Worm (Caenorhabditis elegans) whole organism, late embryonic: ENCODE results near the gene C35A5.5.

ENCODE experiments used
- ceh-2 ChIP-seq: sonication (generic microtip); optimal IDR thresholded peaks from 2 replicates; lab custom pipeline; 2016; ENCODE audit warnings: missing genotype, missing genetic modification characterization, missing compliant biosample characterization
- ceh-24 ChIP-seq: sonication (generic microtip); optimal IDR thresholded peaks from 2 replicates; lab custom pipeline; 2016; ENCODE audit warnings: mild to moderate bottlenecking, missing genetic modification characterization, missing compliant biosample characterization
- nfya-1 ChIP-seq: sonication (generic microtip); optimal IDR thresholded peaks from 2 replicates; lab custom pipeline; 2017; ENCODE audit warnings: missing genetic modification characterization, mild to moderate bottlenecking, missing compliant biosample characterization, antibody characterized with exemption, moderate library complexity
- nhr-11 ChIP-seq: fragments of 150-350 bp; optimal IDR thresholded peaks from 2 replicates; lab custom pipeline; 2014; ENCODE audit warnings: missing biosample characterization, missing genetic modification characterization

- TF ChIP-seq nhr-11 (tag; lab: Kevin White, UChicago), result no peak
- no peak for TF ChIP-seq ceh-24 (tag; lab: Kevin White, UChicago)
- TF ChIP-seq nfya-1 (tag; lab: Kevin White, UChicago), result no peak
- TF ChIP-seq ceh-2 (tag; lab: Kevin White, UChicago), result no peak
These were observed 35.8 kb upstream of the C35A5.5 start for ce11 chrV:10469845-10470244.
